Worm (Caenorhabditis elegans) whole organism, young adult: ENCODE results near the gene pap-2.
A peak's percentile ranks its signal among the peaks of the same experiment; 100 is the strongest.

Source experiments
- B0035.1 ChIP-seq: sonication (generic microtip); optimal IDR thresholded peaks from 2 replicates; lab custom pipeline; 2016; ENCODE audit warnings: missing genetic modification characterization, mild to moderate bottlenecking, missing compliant biosample characterization, missing genotype, missing genetic modification reagents
- B0261.1 ChIP-seq: sonication (generic microtip); optimal IDR thresholded peaks from 2 replicates; lab custom pipeline; 2016; ENCODE audit warnings: mild to moderate bottlenecking, missing genetic modification characterization, moderate library complexity, missing compliant biosample characterization
- C17E4.6 ChIP-seq: fragments of 200-800 bp; sonication (Bioruptor generic); IDR thresholded peaks from 2 replicates; pipeline ENCODE4 v1.3.6; 2022; ENCODE audit warnings: missing genetic modification reagents, missing genetic modification characterization, missing compliant biosample characterization
- F10E7.11 ChIP-seq: sonication (generic microtip); optimal IDR thresholded peaks from 2 replicates; lab custom pipeline; 2017; ENCODE audit warnings: mild to moderate bottlenecking, missing genetic modification characterization, moderate library complexity, missing compliant biosample characterization
- F22D6.2 ChIP-seq: sonication (generic microtip); optimal IDR thresholded peaks from 2 replicates; lab custom pipeline; 2016; ENCODE audit warnings: mild to moderate bottlenecking, missing genetic modification characterization, missing compliant biosample characterization
- F23B12.7 ChIP-seq: sonication (generic microtip); optimal IDR thresholded peaks from 2 replicates; lab custom pipeline; 2017; ENCODE audit warnings: missing genetic modification characterization, mild to moderate bottlenecking, missing compliant biosample characterization, antibody characterized with exemption, moderate library complexity; ENCODE audit not compliant: insufficient read depth
- F37B4.10 ChIP-seq: fragments of 200-800 bp; sonication (Bioruptor generic); IDR thresholded peaks from 2 replicates; pipeline ENCODE4 v1.3.6; 2022; ENCODE audit warnings: missing genetic modification characterization, missing compliant biosample characterization
- F55B11.4 ChIP-seq: sonication (generic microtip); optimal IDR thresholded peaks from 2 replicates; lab custom pipeline; 2016; ENCODE audit warnings: missing compliant biosample characterization, missing genetic modification characterization, borderline replicate concordance; ENCODE audit not compliant: insufficient read depth
- F57C9.4 ChIP-seq: sonication (generic microtip); optimal IDR thresholded peaks from 2 replicates; lab custom pipeline; 2017; ENCODE audit warnings: mild to moderate bottlenecking, missing genetic modification characterization, missing compliant biosample characterization
- K12H6.12 ChIP-seq: fragments of 200-800 bp; sonication (Bioruptor generic); optimal IDR thresholded peaks from 2 replicates; lab custom pipeline; 2018; ENCODE audit warnings: mild to moderate bottlenecking, missing genetic modification characterization, missing compliant biosample characterization
- T07F8.4 ChIP-seq: sonication (generic microtip); optimal IDR thresholded peaks from 2 replicates; lab custom pipeline; 2016; ENCODE audit warnings: mild to moderate bottlenecking, missing genetic modification characterization, moderate library complexity, missing compliant biosample characterization
- Y53G8AR.9 ChIP-seq: fragments of 200-800 bp; sonication (Bioruptor generic); conservative IDR thresholded peaks from 2 replicates; pipeline ENCODE4 v1.3.6; 2022; ENCODE audit warnings: missing genetic modification reagents, missing genetic modification characterization, missing compliant biosample characterization
- Y56A3A.18 ChIP-seq: fragments of 200-800 bp; sonication (Bioruptor generic); IDR thresholded peaks from 2 replicates; pipeline ENCODE4 v1.3.6; 2022; ENCODE audit warnings: missing genetic modification reagents, missing genetic modification characterization, missing compliant biosample characterization
- Y95B8A.8 ChIP-seq: fragments of 200-800 bp; sonication (Bioruptor generic); IDR thresholded peaks from 2 replicates; pipeline ENCODE4 v1.3.6; 2022; ENCODE audit warnings: missing genetic modification reagents, missing genetic modification characterization, missing compliant biosample characterization
- ZK185.1 ChIP-seq: sonication (generic microtip); optimal IDR thresholded peaks from 2 replicates; lab custom pipeline; 2016; ENCODE audit warnings: mild to moderate bottlenecking, missing genetic modification characterization, missing compliant biosample characterization; ENCODE audit not compliant: poor library complexity, severe bottlenecking
- ama-1 ChIP-seq, 3 experiments: fragments of 150-350 bp in 1 of 3; sonication (generic microtip) in 2 of 3; optimal IDR thresholded peaks; 2 replicates each; lab custom pipeline; 2014 to 2018; ENCODE audit warnings: missing biosample characterization in 2 of 3, missing genetic modification characterization in 2 of 3, missing genetic modification reagents in 2 of 3
- aptf-2 ChIP-seq: fragments of 200-800 bp; sonication (Bioruptor generic); conservative IDR thresholded peaks from 2 replicates; pipeline ENCODE4 v1.3.6; 2022; ENCODE audit warnings: missing genetic modification reagents, missing genetic modification characterization, missing compliant biosample characterization
- cebp-1 ChIP-seq, 2 experiments: fragments of 200-800 bp in 1 of 2; sonication (Bioruptor generic) in 1 of 2; sonication (generic microtip) in 1 of 2; IDR thresholded peaks in 1 of 2; optimal IDR thresholded peaks in 1 of 2; 2 replicates each; pipeline versions ENCODE4 v1.3.6 to Lab custom; 2017 to 2022; ENCODE audit warnings: missing compliant biosample characterization in 2 of 2, missing genetic modification characterization in 2 of 2, mild to moderate bottlenecking in 1 of 2, missing genetic modification reagents in 1 of 2, moderate library complexity in 1 of 2
- cebp-2 ChIP-seq: fragments of 200-800 bp; sonication (Bioruptor generic); IDR thresholded peaks from 2 replicates; pipeline ENCODE4 v1.3.6; 2022; ENCODE audit warnings: missing genetic modification characterization, missing compliant biosample characterization
- ceh-58 ChIP-seq: fragments of 200-800 bp; sonication (Bioruptor generic); IDR thresholded peaks from 2 replicates; pipeline ENCODE4 v1.3.6; 2022; ENCODE audit warnings: missing genetic modification characterization, missing compliant biosample characterization
- dpff-1 ChIP-seq: sonication (generic microtip); optimal IDR thresholded peaks from 2 replicates; lab custom pipeline; 2017; ENCODE audit warnings: mild to moderate bottlenecking, missing genetic modification characterization, missing compliant biosample characterization
- dpl-1 ChIP-seq: fragments of 150-350 bp; optimal IDR thresholded peaks from 2 replicates; lab custom pipeline; 2014; ENCODE audit warnings: missing biosample characterization, missing genetic modification reagents, missing genetic modification characterization
- let-526 ChIP-seq: fragments of 200-800 bp; sonication (Bioruptor generic); IDR thresholded peaks from 2 replicates; pipeline ENCODE4 v1.3.6; 2022; ENCODE audit warnings: missing genetic modification reagents, missing genetic modification characterization, missing compliant biosample characterization
- let-607 ChIP-seq, 2 experiments: fragments of 200-800 bp in 1 of 2; sonication (Bioruptor generic) in 1 of 2; sonication (generic microtip) in 1 of 2; optimal IDR thresholded peaks; 2 replicates each; lab custom pipeline; 2016 to 2018; ENCODE audit warnings: mild to moderate bottlenecking in 2 of 2, missing compliant biosample characterization in 2 of 2, missing genetic modification characterization in 2 of 2, moderate library complexity in 2 of 2, missing genotype in 1 of 2
- lin-26 ChIP-seq: fragments of 200-800 bp; sonication (Bioruptor generic); IDR thresholded peaks from 2 replicates; pipeline ENCODE4 v1.3.6; 2022; ENCODE audit warnings: missing genetic modification reagents, missing genetic modification characterization, missing compliant biosample characterization
- lsl-1 ChIP-seq: fragments of 200-800 bp; sonication (Bioruptor generic); optimal IDR thresholded peaks from 2 replicates; lab custom pipeline; 2018; ENCODE audit warnings: mild to moderate bottlenecking, missing genetic modification characterization, moderate library complexity, missing compliant biosample characterization
- madf-10 ChIP-seq: sonication (generic microtip); optimal IDR thresholded peaks from 2 replicates; lab custom pipeline; 2016; ENCODE audit warnings: mild to moderate bottlenecking, missing genetic modification characterization, missing compliant biosample characterization
- mes-4 ChIP-seq: sonication (generic microtip); optimal IDR thresholded peaks from 2 replicates; lab custom pipeline; 2016; ENCODE audit warnings: missing genotype, missing genetic modification characterization, missing compliant biosample characterization
- mxl-1 ChIP-seq: sonication (generic microtip); optimal IDR thresholded peaks from 2 replicates; lab custom pipeline; 2016; ENCODE audit warnings: missing genetic modification characterization, missing compliant biosample characterization
- nfya-1 ChIP-seq: sonication (generic microtip); optimal IDR thresholded peaks from 2 replicates; lab custom pipeline; 2017; ENCODE audit warnings: antibody characterized with exemption, missing compliant biosample characterization, missing genetic modification characterization, borderline replicate concordance; ENCODE audit not compliant: insufficient read depth
- nfya-2 ChIP-seq: fragments of 200-800 bp; sonication (Bioruptor generic); IDR thresholded peaks from 2 replicates; pipeline ENCODE4 v1.3.6; 2022; ENCODE audit warnings: missing genetic modification reagents, missing genetic modification characterization, missing compliant biosample characterization
- nhr-80 ChIP-seq: sonication (generic microtip); optimal IDR thresholded peaks from 2 replicates; lab custom pipeline; 2016; ENCODE audit warnings: missing genetic modification characterization, missing compliant biosample characterization
- pbrm-1 ChIP-seq: fragments of 200-800 bp; sonication (Bioruptor generic); IDR thresholded peaks from 2 replicates; pipeline ENCODE4 v1.3.6; 2022; ENCODE audit warnings: missing genetic modification reagents, missing genetic modification characterization, missing compliant biosample characterization
- rcor-1 ChIP-seq: fragments of 200-800 bp; sonication (Bioruptor generic); IDR thresholded peaks from 2 replicates; pipeline ENCODE4 v1.3.6; 2022; ENCODE audit warnings: missing genetic modification reagents, missing genetic modification characterization, missing compliant biosample characterization
- snpc-1.3 ChIP-seq: sonication (generic microtip); optimal IDR thresholded peaks from 2 replicates; lab custom pipeline; 2017; ENCODE audit warnings: missing genetic modification characterization, mild to moderate bottlenecking, missing compliant biosample characterization, antibody characterized with exemption, moderate library complexity, missing genotype, missing genetic modification reagents; ENCODE audit not compliant: insufficient read depth
- tlf-1 ChIP-seq: fragments of 200-800 bp; sonication (Bioruptor generic); optimal IDR thresholded peaks from 2 replicates; lab custom pipeline; 2018; ENCODE audit warnings: mild to moderate bottlenecking, missing genetic modification characterization, missing compliant biosample characterization
- xnd-1 ChIP-seq: sonication (generic microtip); optimal IDR thresholded peaks from 2 replicates; lab custom pipeline; 2016; ENCODE audit warnings: missing genotype, missing genetic modification reagents, missing genetic modification characterization, missing compliant biosample characterization
- zim-3 ChIP-seq: sonication (generic microtip); optimal IDR thresholded peaks from 2 replicates; lab custom pipeline; 2017; ENCODE audit warnings: mild to moderate bottlenecking, missing genetic modification characterization, moderate library complexity, missing compliant biosample characterization
- ztf-3 ChIP-seq: fragments of 200-800 bp; sonication (Bioruptor generic); optimal IDR thresholded peaks from 2 replicates; lab custom pipeline; 2018; ENCODE audit warnings: mild to moderate bottlenecking, missing genetic modification characterization, missing compliant biosample characterization

Gene pap-2

DNA sequence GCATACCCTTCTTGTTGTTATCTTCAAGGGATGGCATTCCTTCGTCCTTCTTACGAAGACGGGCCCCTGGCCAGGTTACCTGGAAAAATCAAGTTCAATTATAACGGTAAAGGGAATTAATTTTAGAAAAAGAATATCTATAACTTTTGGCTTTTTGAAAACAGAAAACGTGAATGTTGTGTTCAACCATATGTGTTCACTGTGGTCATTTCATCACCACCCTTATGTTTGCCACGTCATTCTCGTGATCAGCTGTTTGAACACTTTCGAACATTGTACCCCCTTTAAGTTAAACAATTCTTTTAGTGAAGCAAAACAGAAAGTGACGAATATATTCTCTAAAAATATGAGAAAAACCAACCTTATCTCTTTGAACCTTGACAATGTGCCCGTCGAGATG is 9.6 kb upstream of the pap-2 start:
- TF ChIP-seq Y56A3A.18 (no peak; the same call in 1 of the 2 replicates), ZK185.1 (tag; lab: Kevin White, UChicago) (peak; percentile 37), cebp-1 (GFP tag; IDR thresholded peaks at IDR 0.05; lab: Robert Waterston, UW) (peak; percentile 75), cebp-1 (tag; optimal IDR thresholded peaks at IDR 0.05; lab: Kevin White, UChicago) (peak; percentile 75), nfya-1 (tag; lab: Kevin White, UChicago) (no peak), F23B12.7 (tag; lab: Kevin White, UChicago) (no peak), K12H6.12 (tag; lab: Kevin White, UChicago) (no peak), F10E7.11 (tag; lab: Kevin White, UChicago) (peak; percentile 6), nfya-2 (no peak), T07F8.4 (no peak), Y95B8A.8 (GFP tag; lab: Robert Waterston, UW) (0 out of 2 replicates have a peak, but pooled peaks have one; percentile 5), let-526 (GFP tag; lab: Robert Waterston, UW) (peak; percentile 16; the same call in 1 of the 2 replicates), zim-3 (tag; lab: Kevin White, UChicago) (peak; percentile 36), Y53G8AR.9 (GFP tag; lab: Robert Waterston, UW) (no peak)

ce11 chrII:9617902-9618245 is 8.7 kb upstream of the pap-2 start:
- TF ChIP-seq madf-10 (tag; lab: Kevin White, UChicago) (peak; percentile 21), cebp-2 (GFP tag; lab: Robert Waterston, UW) (no peak), cebp-1 (GFP tag; IDR thresholded peaks at IDR 0.05; lab: Robert Waterston, UW) (0 out of 2 replicates have a peak, but pooled peaks have one; percentile 21), cebp-1 (tag; optimal IDR thresholded peaks at IDR 0.05; lab: Kevin White, UChicago) (no peak), pbrm-1 (GFP tag; lab: Robert Waterston, UW) (peak; percentile 10; the same call in 1 of the 2 replicates), Y53G8AR.9 (GFP tag; lab: Robert Waterston, UW) (0 out of 2 replicates have a peak, but pooled peaks have one; percentile 5), ama-1 (optimal IDR thresholded peaks at IDR 0.05; lab: Kevin White, UChicago) (no peak), ama-1 (GFP tag; optimal IDR thresholded peaks at IDR 0.05; lab: Kevin White, UChicago) (peak in 1 of 2 experiments; percentile 17), T07F8.4 (no peak), ZK185.1 (tag; lab: Kevin White, UChicago) (peak; percentile 37), nhr-80 (tag; lab: Kevin White, UChicago) (peak; percentile 15), F57C9.4 (tag; lab: Kevin White, UChicago) (no peak), mxl-1 (tag; lab: Kevin White, UChicago) (no peak), ceh-58 (GFP tag; lab: Robert Waterston, UW) (no peak), lin-26 (GFP tag; lab: Robert Waterston, UW) (0 out of 2 replicates have a peak, but pooled peaks have one; percentile 19), let-607 (tag; optimal IDR thresholded peaks at IDR 0.05; lab: Kevin White, UChicago) (peak in 1 of 2 experiments; percentile 8), Y56A3A.18 (no peak), B0035.1 (no peak), rcor-1 (GFP tag; lab: Robert Waterston, UW) (peak; percentile 37; the same call in 1 of the 2 replicates), F37B4.10 (GFP tag; lab: Robert Waterston, UW) (0 out of 2 replicates have a peak, but pooled peaks have one; percentile 40)
- TF ChIP-seq, all 124 proteins: peak for 11

DNA sequence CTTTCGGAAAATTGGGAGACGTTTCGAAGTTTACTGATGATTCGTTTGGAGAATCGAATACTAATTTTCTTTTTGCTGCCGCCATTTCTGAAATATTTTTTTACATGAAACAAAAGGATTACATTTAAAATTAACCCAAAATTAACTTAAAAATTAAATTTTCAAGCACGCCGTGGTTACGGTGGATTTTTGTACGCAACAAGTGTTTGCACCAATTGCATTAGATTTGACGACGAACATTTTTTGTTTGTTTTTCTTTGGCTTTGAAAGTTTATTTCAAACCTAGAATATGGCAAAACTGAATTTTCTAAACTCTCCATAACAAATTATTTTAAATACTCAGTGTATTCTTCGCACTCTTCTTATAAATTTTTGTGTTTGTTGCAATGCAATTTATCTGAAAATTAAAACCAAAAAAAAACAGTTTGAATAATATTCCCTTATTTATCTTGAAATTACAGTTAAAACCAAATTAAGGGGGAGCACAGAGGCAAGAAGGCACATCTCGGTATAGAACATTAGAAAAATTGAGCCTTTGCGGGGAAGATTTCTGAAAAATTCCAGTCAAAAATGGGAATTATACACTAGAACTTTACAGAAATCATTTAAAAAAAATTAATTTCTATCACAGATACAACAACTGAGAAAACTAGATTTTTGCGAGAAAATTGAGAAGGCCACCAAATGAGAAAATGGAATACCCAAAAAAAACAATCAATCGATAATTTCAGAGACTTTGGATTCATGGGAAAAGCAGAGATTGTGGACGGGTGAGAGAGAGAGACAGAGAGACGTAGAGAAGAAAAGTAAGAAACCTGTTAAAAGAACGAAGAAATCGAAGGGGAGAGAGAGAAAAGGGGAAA is 8.1 kb upstream of the pap-2 start, which contains the start of gene hal-3:
hal-3 (minus strand) TSS at position 87 of the 863 bp plus-strand sequence.
- TF ChIP-seq F22D6.2 (tag; lab: Kevin White, UChicago): no peak
- TF ChIP-seq Y95B8A.8 (GFP tag; lab: Robert Waterston, UW): 0 out of 2 replicates have a peak, but pooled peaks have one; percentile 52
- no peak for TF ChIP-seq snpc-1.3 (tag; lab: Kevin White, UChicago)
- no peak for TF ChIP-seq mes-4
- no peak for TF ChIP-seq lin-26 (GFP tag; lab: Robert Waterston, UW)
- no peak for TF ChIP-seq let-526 (GFP tag; lab: Robert Waterston, UW)
- TF ChIP-seq let-607 (tag; optimal IDR thresholded peaks at IDR 0.05; lab: Kevin White, UChicago): peak in 1 of 2 experiments; percentile 56
- TF ChIP-seq nfya-1 (tag; lab: Kevin White, UChicago): no peak
- no peak for TF ChIP-seq aptf-2 (GFP tag; lab: Robert Waterston, UW)
- TF ChIP-seq B0261.1 (tag; lab: Kevin White, UChicago): no peak
- no peak for TF ChIP-seq xnd-1 (tag; lab: Kevin White, UChicago)
- TF ChIP-seq ztf-3: no peak
- TF ChIP-seq dpff-1 (tag; lab: Kevin White, UChicago): peak; percentile 55
- no peak for TF ChIP-seq F55B11.4 (tag; lab: Kevin White, UChicago)
- TF ChIP-seq tlf-1 (GFP tag; lab: Kevin White, UChicago): peak; percentile 21
- no peak for TF ChIP-seq C17E4.6 (GFP tag; lab: Robert Waterston, UW)
- TF ChIP-seq dpl-1 (GFP tag; lab: Kevin White, UChicago): no peak
- no peak for TF ChIP-seq mxl-1 (tag; lab: Kevin White, UChicago)
- peak; percentile 60 for TF ChIP-seq lsl-1 (GFP tag; lab: Kevin White, UChicago)
